Fruit fly (Drosophila melanogaster) whole organism, embryonic: ENCODE data around the gene ppl.
A peak's percentile ranks its signal among the peaks of the same experiment; 100 is the strongest.

Experiments
- Atf3 ChIP-seq: fragments of 200-800 bp; sonication (Bioruptor generic); optimal IDR thresholded peaks from 3 replicates; lab custom pipeline; 2016; ENCODE audit warnings: missing biosample characterization, missing genetic modification characterization
- CG10462 ChIP-seq: fragments of 200-800 bp; sonication (Bioruptor generic); optimal IDR thresholded peaks from 2 replicates; lab custom pipeline; 2016; ENCODE audit warnings: missing biosample characterization, missing genetic modification characterization
- CG14441 ChIP-seq: fragments of 200-800 bp; sonication (Bioruptor generic); IDR thresholded peaks from 2 replicates; pipeline ENCODE4 v1.3.6; 2022; ENCODE audit warnings: missing biosample characterization, missing genetic modification characterization
- CG17359 ChIP-seq: fragments of 200-800 bp; sonication (Bioruptor generic); optimal IDR thresholded peaks from 3 replicates; lab custom pipeline; 2018; ENCODE audit warnings: missing biosample characterization, mild to moderate bottlenecking, missing genetic modification characterization, moderate library complexity
- CG17829 ChIP-seq: fragments of 200-800 bp; optimal IDR thresholded peaks from 2 replicates; lab custom pipeline; 2019; ENCODE audit warnings: missing biosample characterization, mild to moderate bottlenecking, missing genetic modification characterization, moderate library complexity
- CG2116 ChIP-seq: fragments of 200-800 bp; sonication (Bioruptor generic); optimal IDR thresholded peaks from 3 replicates; lab custom pipeline; 2018; ENCODE audit warnings: missing biosample characterization, mild to moderate bottlenecking, missing genetic modification characterization
- CG31224 ChIP-seq: fragments of 200-800 bp; sonication (Bioruptor generic); IDR thresholded peaks from 2 replicates; pipeline ENCODE4 v1.3.6; 2022; ENCODE audit warnings: missing biosample characterization, missing genetic modification characterization
- CG34224 ChIP-seq: fragments of 200-800 bp; sonication (Bioruptor generic); IDR thresholded peaks from 3 replicates; pipeline ENCODE4 v1.3.6; 2022; ENCODE audit warnings: missing biosample characterization, missing genetic modification characterization; ENCODE audit not compliant: partially characterized antibody
- CG34422 ChIP-seq: fragments of 200-800 bp; sonication (Bioruptor generic); IDR thresholded peaks from 3 replicates; pipeline ENCODE4 v1.3.6; 2022; ENCODE audit warnings: missing biosample characterization, missing genetic modification characterization
- CG6254 ChIP-seq: fragments of 200-800 bp; sonication (Bioruptor generic); optimal IDR thresholded peaks from 3 replicates; lab custom pipeline; 2017; ENCODE audit warnings: mild to moderate bottlenecking, missing biosample characterization, missing genetic modification reagents, missing genetic modification characterization
- CG6765 ChIP-seq: fragments of 200-800 bp; sonication (Bioruptor generic); optimal IDR thresholded peaks from 3 replicates; lab custom pipeline; 2017; ENCODE audit warnings: missing biosample characterization, mild to moderate bottlenecking, missing genetic modification characterization
- CG8281 ChIP-seq: fragments of 200-800 bp; sonication (Bioruptor generic); optimal IDR thresholded peaks from 2 replicates; lab custom pipeline; 2018; ENCODE audit warnings: missing biosample characterization, mild to moderate bottlenecking, missing genetic modification characterization, moderate library complexity
- Fer2 ChIP-seq: fragments of 200-800 bp; sonication (Bioruptor generic); optimal IDR thresholded peaks from 2 replicates; lab custom pipeline; 2018; ENCODE audit warnings: missing biosample characterization, mild to moderate bottlenecking, missing genetic modification characterization, moderate library complexity
- Hsf ChIP-seq: fragments of 200-800 bp; sonication (Bioruptor generic); optimal IDR thresholded peaks from 3 replicates; lab custom pipeline; 2016; ENCODE audit warnings: missing biosample characterization, missing genetic modification characterization
- Lhr ChIP-seq: fragments of 200-800 bp; sonication (Bioruptor generic); optimal IDR thresholded peaks from 3 replicates; lab custom pipeline; 2017; ENCODE audit warnings: mild to moderate bottlenecking, missing biosample characterization, missing genetic modification reagents, missing genetic modification characterization
- NC2α ChIP-seq: fragments of 200-800 bp; sonication (Bioruptor generic); optimal IDR thresholded peaks from 2 replicates; lab custom pipeline; 2016; ENCODE audit warnings: missing biosample characterization, missing genetic modification characterization
- Ssrp ChIP-seq: fragments of 200-800 bp; sonication (Bioruptor generic); optimal IDR thresholded peaks from 2 replicates; lab custom pipeline; 2018; ENCODE audit warnings: missing biosample characterization, mild to moderate bottlenecking, missing genetic modification characterization, moderate library complexity
- bab2 ChIP-seq: fragments of 200-800 bp; sonication (Bioruptor generic); optimal IDR thresholded peaks from 2 replicates; lab custom pipeline; 2016; ENCODE audit warnings: missing biosample characterization, missing genetic modification characterization
- bcd ChIP-seq: fragments of 200-800 bp; sonication (Bioruptor generic); optimal IDR thresholded peaks from 2 replicates; lab custom pipeline; 2017; ENCODE audit warnings: missing biosample characterization, mild to moderate bottlenecking, missing genetic modification characterization
- cas ChIP-seq: fragments of 200-800 bp; sonication (Bioruptor generic); IDR thresholded peaks from 2 replicates; pipeline ENCODE4 v1.3.6; 2022; ENCODE audit warnings: missing biosample characterization, missing genetic modification characterization
- croc ChIP-seq: fragments of 200-800 bp; sonication (Bioruptor generic); conservative IDR thresholded peaks from 3 replicates; pipeline ENCODE4 v1.3.6; 2022; ENCODE audit warnings: missing biosample characterization, missing genetic modification characterization
- dan ChIP-seq: fragments of 200-800 bp; sonication (Bioruptor generic); IDR thresholded peaks from 2 replicates; pipeline ENCODE4 v1.3.6; 2022; ENCODE audit warnings: missing biosample characterization, missing genetic modification characterization
- dmrt11E ChIP-seq: fragments of 200-800 bp; sonication (Bioruptor generic); optimal IDR thresholded peaks from 3 replicates; lab custom pipeline; 2018; ENCODE audit warnings: missing biosample characterization, mild to moderate bottlenecking, missing genetic modification characterization, moderate library complexity
- eve ChIP-seq, 2 experiments: fragments of >200 bp; optimal IDR thresholded peaks; 2 replicates each; lab custom pipeline; 2017; ENCODE audit warnings: missing biosample characterization in 2 of 2, missing genetic modification characterization in 2 of 2
- eyg ChIP-seq: fragments of 200-800 bp; sonication (Bioruptor generic); optimal IDR thresholded peaks from 3 replicates; lab custom pipeline; 2016; ENCODE audit warnings: missing biosample characterization, missing genetic modification characterization
- fd3F ChIP-seq: fragments of 200-800 bp; sonication (Bioruptor generic); optimal IDR thresholded peaks from 2 replicates; lab custom pipeline; 2018; ENCODE audit warnings: missing biosample characterization, mild to moderate bottlenecking, missing genetic modification characterization, moderate library complexity
- gem ChIP-seq: fragments of 200-800 bp; sonication (Bioruptor generic); optimal IDR thresholded peaks from 2 replicates; lab custom pipeline; 2019; ENCODE audit warnings: missing biosample characterization, mild to moderate bottlenecking, missing genetic modification characterization, moderate library complexity
- gsb-n ChIP-seq: fragments of 200-800 bp; sonication (Bioruptor generic); optimal IDR thresholded peaks from 3 replicates; lab custom pipeline; 2018; ENCODE audit warnings: missing biosample characterization, mild to moderate bottlenecking, missing genetic modification characterization
- ham ChIP-seq: fragments of 200-800 bp; sonication (Bioruptor generic); IDR thresholded peaks from 2 replicates; pipeline ENCODE4 v1.3.6; 2022; ENCODE audit warnings: missing biosample characterization, missing genetic modification characterization
- hb ChIP-seq: fragments of 200-800 bp; sonication (Bioruptor generic); IDR thresholded peaks from 3 replicates; pipeline ENCODE4 v1.3.6; 2022; ENCODE audit warnings: missing biosample characterization, missing genetic modification characterization; ENCODE audit not compliant: partially characterized antibody
- pb ChIP-seq: fragments of 200-800 bp; sonication (Bioruptor generic); optimal IDR thresholded peaks from 3 replicates; lab custom pipeline; 2016; ENCODE audit warnings: missing biosample characterization, missing genetic modification characterization
- peb ChIP-seq: fragments of 200-800 bp; sonication (Bioruptor generic); IDR thresholded peaks from 2 replicates; pipeline ENCODE4 v1.3.6; 2022; ENCODE audit warnings: missing biosample characterization, missing genetic modification characterization
- pho ChIP-seq: fragments of 200-800 bp; sonication (Bioruptor generic); optimal IDR thresholded peaks from 2 replicates; lab custom pipeline; 2016; ENCODE audit warnings: missing biosample characterization, missing genetic modification characterization
- phol ChIP-seq: fragments of 200-800 bp; sonication (Bioruptor generic); optimal IDR thresholded peaks from 3 replicates; lab custom pipeline; 2018; ENCODE audit warnings: missing biosample characterization, mild to moderate bottlenecking, missing genetic modification characterization, moderate library complexity
- pita ChIP-seq: fragments of 200-800 bp; sonication (Bioruptor generic); optimal IDR thresholded peaks from 2 replicates; lab custom pipeline; 2017; ENCODE audit warnings: missing biosample characterization, mild to moderate bottlenecking, missing genetic modification characterization
- sima ChIP-seq: fragments of 200-800 bp; sonication (Bioruptor generic); optimal IDR thresholded peaks from 2 replicates; lab custom pipeline; 2016; ENCODE audit warnings: missing biosample characterization, missing genetic modification characterization
- so ChIP-seq: fragments of 200-800 bp; sonication (Bioruptor generic); IDR thresholded peaks from 3 replicates; pipeline ENCODE4 v1.3.6; 2022; ENCODE audit warnings: missing biosample characterization, missing genetic modification characterization
- sqz ChIP-seq: fragments of 200-800 bp; sonication (Bioruptor generic); optimal IDR thresholded peaks from 3 replicates; lab custom pipeline; 2018; ENCODE audit warnings: missing biosample characterization, mild to moderate bottlenecking, missing genetic modification characterization
- ssp ChIP-seq: fragments of 200-800 bp; sonication (Bioruptor generic); IDR thresholded peaks from 2 replicates; pipeline ENCODE4 v1.3.6; 2022; ENCODE audit warnings: missing biosample characterization, missing genetic modification characterization
- tin ChIP-seq: fragments of 200-800 bp; sonication (Bioruptor generic); optimal IDR thresholded peaks from 3 replicates; lab custom pipeline; 2016; ENCODE audit warnings: missing biosample characterization, missing genetic modification characterization
- trem ChIP-seq: fragments of 200-800 bp; optimal IDR thresholded peaks from 3 replicates; lab custom pipeline; 2019; ENCODE audit warnings: missing biosample characterization, mild to moderate bottlenecking, missing genetic modification characterization, moderate library complexity
- wdn ChIP-seq: fragments of 200-800 bp; sonication (Bioruptor generic); IDR thresholded peaks from 2 replicates; pipeline ENCODE4 v1.3.6; 2022; ENCODE audit warnings: missing biosample characterization, missing genetic modification characterization
- zen2 ChIP-seq: fragments of 200-800 bp; sonication (Bioruptor generic); IDR thresholded peaks from 3 replicates; pipeline ENCODE4 v1.3.6; 2022; ENCODE audit warnings: missing biosample characterization, missing genetic modification characterization; ENCODE audit not compliant: partially characterized antibody

ppl gene

DNA sequence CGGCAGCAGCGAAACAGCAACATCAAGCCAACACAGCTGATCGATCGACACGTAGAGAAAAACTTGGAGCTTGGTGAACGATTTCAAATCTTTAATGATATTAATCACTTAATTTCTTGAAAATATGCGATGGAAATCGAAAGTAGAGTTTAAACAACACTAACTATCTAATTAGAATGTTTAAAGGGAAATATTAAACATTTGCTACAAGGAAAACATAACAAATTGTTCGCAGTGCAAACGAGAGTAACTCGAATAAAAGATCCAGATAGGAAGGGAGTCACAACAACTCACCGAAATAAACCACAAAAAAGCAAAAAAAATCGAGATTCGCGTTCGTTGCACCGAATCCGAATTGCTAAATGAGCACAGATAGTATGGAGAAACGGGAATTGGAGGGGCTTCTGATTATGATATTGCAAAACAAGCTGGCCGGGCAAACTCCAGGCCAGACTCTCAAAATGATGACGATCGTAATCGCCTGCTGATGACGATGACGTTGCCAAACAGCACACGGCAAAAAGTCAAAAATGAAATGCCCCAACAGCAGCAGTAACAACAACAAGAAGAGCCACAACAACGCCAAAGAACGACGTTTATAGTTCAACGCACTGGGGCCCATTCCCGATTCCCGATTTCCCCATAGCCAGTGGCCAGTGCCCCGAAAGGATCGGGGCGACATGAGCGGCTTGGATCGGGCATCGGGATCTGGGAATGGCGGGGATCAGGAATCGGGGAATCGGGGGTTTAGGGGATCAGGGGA lies 27.4 kb downstream of the ppl start (continued):
- TF ChIP-seq cas (GFP tag; lab: Robert Waterston, UW) (no peak), hb (GFP tag; lab: Robert Waterston, UW) (no peak), CG31224 (GFP tag; lab: Robert Waterston, UW) (no peak), ham (no peak), Lhr (GFP tag; lab: Kevin White, UChicago) (no peak), CG14441 (GFP tag; lab: Robert Waterston, UW) (no peak), croc (GFP tag; lab: Robert Waterston, UW) (0 out of 3 replicates have a peak, but pooled peaks have one; percentile 31), fd3F (no peak), CG6254 (no peak), pb (GFP tag; lab: Kevin White, UChicago) (no peak), tin (GFP tag; lab: Kevin White, UChicago) (peak; percentile 35), eyg (GFP tag; lab: Kevin White, UChicago) (no peak), Atf3 (GFP tag; lab: Kevin White, UChicago) (no peak), CG8281 (tag; lab: Kevin White, UChicago) (no peak), CG17829 (tag; lab: Kevin White, UChicago) (peak; percentile 65), so (no peak), Fer2 (tag; lab: Kevin White, UChicago) (no peak), gsb-n (tag; lab: Kevin White, UChicago) (peak; percentile 25), CG17359 (tag; lab: Kevin White, UChicago) (peak; percentile 50), pita (no peak), sqz (GFP tag; lab: Kevin White, UChicago) (no peak), wdn (no peak), CG6765 (GFP tag; lab: Kevin White, UChicago) (no peak), Ssrp (tag; lab: Kevin White, UChicago) (peak; percentile 44), pho (GFP tag; lab: Kevin White, UChicago) (no peak), Hsf (GFP tag; lab: Kevin White, UChicago) (peak; percentile 21), dan (GFP tag; lab: Robert Waterston, UW) (no peak), CG34422 (peak; percentile 15; the same call in 1 of the 3 replicates), sima (GFP tag; lab: Kevin White, UChicago) (no peak), eve (GFP tag; optimal IDR thresholded peaks at IDR 0.05; lab: Kevin White, UChicago) (peak in 1 of 2 experiments; percentile 58), ssp (GFP tag; lab: Robert Waterston, UW) (no peak), dmrt11E (tag; lab: Kevin White, UChicago) (peak; percentile 55), zen2 (GFP tag; lab: Robert Waterston, UW) (no peak), NC2α (GFP tag; lab: Kevin White, UChicago) (no peak), CG10462 (GFP tag; lab: Kevin White, UChicago) (peak; percentile 11), trem (tag; lab: Kevin White, UChicago) (peak; percentile 47), CG34224 (GFP tag; lab: Robert Waterston, UW) (no peak), bab2 (GFP tag; lab: Kevin White, UChicago) (peak; percentile 33), gem (tag; lab: Kevin White, UChicago) (peak; percentile 76), peb (GFP tag; lab: Robert Waterston, UW) (no peak), phol (tag; lab: Kevin White, UChicago) (peak; percentile 71), bcd (GFP tag; lab: Kevin White, UChicago) (peak; percentile 27), CG2116 (no peak)
